Fruit fly (Drosophila melanogaster): ENCODE measurements around the gene CG7194.

CG7194 gene

DNA sequence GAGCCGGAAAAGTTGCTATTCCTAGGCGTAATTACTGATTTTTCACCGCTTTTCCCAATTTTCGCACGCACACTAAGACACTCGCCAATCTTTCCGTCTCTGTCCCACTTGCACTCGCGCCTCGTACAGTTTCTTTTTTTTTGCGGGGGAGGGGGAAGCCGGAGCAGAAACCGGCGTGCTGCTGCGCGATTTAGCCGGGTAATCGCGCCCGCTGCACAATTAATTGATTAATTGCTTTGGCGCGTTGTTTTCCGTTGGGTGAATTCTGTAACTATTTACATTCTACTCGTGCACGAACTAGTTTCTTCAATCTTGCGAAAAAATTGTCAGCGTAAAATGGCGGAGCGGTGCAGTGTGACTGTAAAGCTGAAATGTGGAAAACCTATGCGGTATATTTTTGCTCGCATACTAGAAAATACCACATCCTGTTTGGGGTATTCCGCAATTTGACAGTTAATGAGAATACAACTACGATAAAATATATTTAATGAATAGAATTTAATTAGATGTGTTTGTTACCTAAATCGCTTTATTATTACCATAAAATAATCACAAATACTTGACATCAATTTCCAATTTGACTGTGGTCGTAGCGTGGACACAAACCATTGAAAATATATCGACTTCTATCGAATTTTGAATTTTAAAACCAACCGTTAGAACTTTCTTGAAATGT, 11.4 kb upstream of the CG7194 start, which contains the start of gene Cpsf6:
Gene Cpsf6 (minus strand): TSS at position 362 of the 676 bp plus-strand sequence.
- TF ChIP-seq Dref (GFP tag; IDR thresholded peaks at IDR 0.05) (peak; percentile 76), scrt (GFP tag; optimal IDR thresholded peaks at IDR 0.05) (peak; percentile 1), CG17568 (GFP tag; optimal IDR thresholded peaks at IDR 0.05) (peak; percentile 84), CG18619 (GFP tag; optimal IDR thresholded peaks at IDR 0.05) (peak; percentile 35), CG13775 (GFP tag; optimal IDR thresholded peaks at IDR 0.05) (peak; percentile 43), CG32772 (GFP tag; IDR thresholded peaks at IDR 0.05) (no peak), Deaf1 (tag; optimal IDR thresholded peaks at IDR 0.05) (peak; percentile 19), kay (GFP tag; optimal IDR thresholded peaks at IDR 0.05) (peak; percentile 27), D19A (tag; optimal IDR thresholded peaks at IDR 0.05) (peak; percentile 37), Nf-YA (GFP tag; IDR thresholded peaks at IDR 0.05) (peak; percentile 32; the same call in 1 of the 2 replicates), grau (tag; optimal IDR thresholded peaks at IDR 0.05) (peak; percentile 75), CG12391 (tag; optimal IDR thresholded peaks at IDR 0.05) (peak; percentile 87), unc-4 (GFP tag; IDR thresholded peaks at IDR 0.05; ENCODE audit: partially characterized antibody) (peak; percentile 29; the same call in 1 of the 2 replicates), Fer2 (tag; optimal IDR thresholded peaks at IDR 0.05) (peak; percentile 27), nmo (GFP tag; optimal IDR thresholded peaks at IDR 0.05) (peak; percentile 80), Dek (tag; optimal IDR thresholded peaks at IDR 0.05) (peak; percentile 65), CG18262 (tag; optimal IDR thresholded peaks at IDR 0.05) (peak; percentile 64), run (tag; optimal IDR thresholded peaks at IDR 0.05) (no peak), GATAe (GFP tag; conservative IDR thresholded peaks at IDR 0.05) (no peak), nau (GFP tag; optimal IDR thresholded peaks at IDR 0.05) (no peak), CG2712 (tag; optimal IDR thresholded peaks at IDR 0.05) (peak; percentile 78), CG1024 (GFP tag; IDR thresholded peaks at IDR 0.05) (0 out of 2 replicates have a peak, but pooled peaks have one; percentile 14), CG1529 (GFP tag; optimal IDR thresholded peaks at IDR 0.05) (peak; percentile 3), Dip3 (GFP tag; optimal IDR thresholded peaks at IDR 0.05) (peak; percentile 2), crol (GFP tag; IDR thresholded peaks at IDR 0.05) (peak; percentile 94), Rfx (GFP tag; IDR thresholded peaks at IDR 0.05) (peak; percentile 70), CG30020 (tag; optimal IDR thresholded peaks at IDR 0.05) (peak; percentile 64), CG31441 (GFP tag; IDR thresholded peaks at IDR 0.05) (peak; percentile 61), CG4282 (GFP tag; optimal IDR thresholded peaks at IDR 0.05) (no peak), ranshi (GFP tag; IDR thresholded peaks at IDR 0.05) (no peak; the same call in 1 of the 2 replicates), CG12071 (GFP tag; optimal IDR thresholded peaks at IDR 0.05) (no peak), Oli (tag; optimal IDR thresholded peaks at IDR 0.05) (peak; percentile 39), BEAF-32 (GFP tag; optimal IDR thresholded peaks at IDR 0.05) (peak; percentile 54), CG3065 (GFP tag; optimal IDR thresholded peaks at IDR 0.05) (peak; percentile 1), nom (GFP tag; optimal IDR thresholded peaks at IDR 0.05) (peak; percentile 50), croc (GFP tag; conservative IDR thresholded peaks at IDR 0.05) (peak; percentile 34; the same call in 1 of the 3 replicates), CG31365 (tag; optimal IDR thresholded peaks at IDR 0.05) (peak; percentile 34), chif (GFP tag; optimal IDR thresholded peaks at IDR 0.05) (peak in 1 of 2 experiments; percentile 17), CG4820 (GFP tag; optimal IDR thresholded peaks at IDR 0.05) (peak; percentile 37), Stat92E (GFP tag; optimal IDR thresholded peaks at IDR 0.05) (no peak), E2f2 (GFP tag; IDR thresholded peaks at IDR 0.05) (peak; percentile 79), pita (GFP tag; optimal IDR thresholded peaks at IDR 0.05) (peak; percentile 52), CG9727 (GFP tag; optimal IDR thresholded peaks at IDR 0.05) (peak; percentile 48), amos (GFP tag; IDR thresholded peaks at IDR 0.05; ENCODE audit: partially characterized antibody) (no peak), Dbx (GFP tag; IDR thresholded peaks at IDR 0.05) (0 out of 3 replicates have a peak, but pooled peaks have one; percentile 51), D (optimal IDR thresholded peaks at IDR 0.05) (no peak), D (GFP tag; optimal IDR thresholded peaks at IDR 0.05) (peak; percentile 30), row (GFP tag; IDR thresholded peaks at IDR 0.05) (peak; percentile 85), CG12659 (GFP tag; optimal IDR thresholded peaks at IDR 0.05) (peak; percentile 60)

All from whole organism, embryonic.